Worm (Caenorhabditis elegans): Measurements from ENCODE around the gene C06E2.1.

Gene C06E2.1

ce11 chrX:8824437-8824836 is 50.2 kb downstream of the C06E2.1 start, which contains the start of gene ifd-1:
TSS of gene ifd-1 (minus strand) at chrX:8824448.
- TF ChIP-seq flt-1 (GFP tag; IDR thresholded peaks at IDR 0.05) (no peak), tbx-37 (GFP tag; conservative IDR thresholded peaks at IDR 0.05) (no peak)
